Worm (Caenorhabditis elegans): ENCODE data around the gene clec-264.

ce11 chrV:20830409-20830808 is 20.1 kb downstream of the clec-264 start:
- no peak for TF ChIP-seq fax-1 (tag; optimal IDR thresholded peaks at IDR 0.05)
- TF ChIP-seq dve-1 (tag; optimal IDR thresholded peaks at IDR 0.05): no peak
- TF ChIP-seq unc-55 (GFP tag; optimal IDR thresholded peaks at IDR 0.05): no peak
- TF ChIP-seq nhr-11 (tag; optimal IDR thresholded peaks at IDR 0.05): no peak
- TF ChIP-seq sox-2 (GFP tag; IDR thresholded peaks at IDR 0.05): no peak
- TF ChIP-seq pqm-1 (tag; optimal IDR thresholded peaks at IDR 0.05): no peak
- no peak for TF ChIP-seq ztf-16 (tag; optimal IDR thresholded peaks at IDR 0.05)
- TF ChIP-seq ceh-34 (tag; optimal IDR thresholded peaks at IDR 0.05): no peak
- TF ChIP-seq ama-1 (optimal IDR thresholded peaks at IDR 0.05): no peak
- TF ChIP-seq pros-1 (tag; optimal IDR thresholded peaks at IDR 0.05): no peak
- TF ChIP-seq ahr-1 (tag; optimal IDR thresholded peaks at IDR 0.05): no peak
- TF ChIP-seq pha-4 (tag; optimal IDR thresholded peaks at IDR 0.05): no peak
- TF ChIP-seq ceh-31 (tag; optimal IDR thresholded peaks at IDR 0.05): no peak

All from whole organism, late embryonic.